Fruit fly (Drosophila melanogaster) whole organism, embryonic: Measurements from ENCODE around the gene Jupiter.
A peak's percentile ranks its signal among the peaks of the same experiment; 100 is the strongest.

Experiments used
- BtbVII ChIP-seq: fragments of 200-800 bp; sonication (Bioruptor generic); optimal IDR thresholded peaks from 3 replicates; lab custom pipeline; 2017; ENCODE audit warnings: missing biosample characterization, mild to moderate bottlenecking, missing genetic modification characterization
- CG10147 ChIP-seq: fragments of 200-800 bp; sonication (Bioruptor generic); optimal IDR thresholded peaks from 2 replicates; lab custom pipeline; 2019; ENCODE audit warnings: missing biosample characterization, mild to moderate bottlenecking, missing genetic modification characterization, moderate library complexity
- CG10209 ChIP-seq: fragments of 200-800 bp; sonication (Bioruptor generic); optimal IDR thresholded peaks from 3 replicates; lab custom pipeline; 2017; ENCODE audit warnings: missing biosample characterization, mild to moderate bottlenecking, missing genetic modification characterization, missing genetic modification reagents
- CG11723 ChIP-seq: fragments of 200-800 bp; sonication (Bioruptor generic); optimal IDR thresholded peaks from 2 replicates; lab custom pipeline; 2017; ENCODE audit warnings: missing biosample characterization, mild to moderate bottlenecking, missing genetic modification characterization
- CG12219 ChIP-seq: fragments of 200-800 bp; sonication (Bioruptor generic); optimal IDR thresholded peaks from 3 replicates; lab custom pipeline; 2018; ENCODE audit warnings: missing biosample characterization, mild to moderate bottlenecking, missing genetic modification characterization
- CG12391 ChIP-seq: fragments of 200-800 bp; sonication (Bioruptor generic); optimal IDR thresholded peaks from 3 replicates; lab custom pipeline; 2018; ENCODE audit warnings: missing biosample characterization, mild to moderate bottlenecking, missing genetic modification characterization, moderate library complexity
- CG13424 ChIP-seq: fragments of 200-800 bp; sonication (Bioruptor generic); optimal IDR thresholded peaks from 2 replicates; lab custom pipeline; 2019; ENCODE audit warnings: missing biosample characterization, mild to moderate bottlenecking, missing genetic modification characterization, moderate library complexity
- CG13894 ChIP-seq: fragments of 200-800 bp; sonication (Bioruptor generic); optimal IDR thresholded peaks from 3 replicates; lab custom pipeline; 2018; ENCODE audit warnings: missing biosample characterization, mild to moderate bottlenecking, missing genetic modification characterization, moderate library complexity
- CG2678 ChIP-seq: fragments of 200-800 bp; sonication (Bioruptor generic); optimal IDR thresholded peaks from 3 replicates; lab custom pipeline; 2019; ENCODE audit warnings: missing biosample characterization, mild to moderate bottlenecking, missing genetic modification characterization, moderate library complexity
- CG3281 ChIP-seq: fragments of 200-800 bp; sonication (Bioruptor generic); optimal IDR thresholded peaks from 3 replicates; lab custom pipeline; 2017; ENCODE audit warnings: missing biosample characterization, mild to moderate bottlenecking, missing genetic modification characterization
- CG33557 ChIP-seq: fragments of 200-800 bp; sonication (Bioruptor generic); optimal IDR thresholded peaks from 2 replicates; lab custom pipeline; 2019; ENCODE audit warnings: missing biosample characterization, mild to moderate bottlenecking, missing genetic modification characterization, moderate library complexity
- CG6175 ChIP-seq: fragments of 200-800 bp; sonication (Bioruptor generic); IDR thresholded peaks from 3 replicates; pipeline ENCODE4 v1.3.6; 2022; ENCODE audit warnings: missing biosample characterization, missing genetic modification characterization
- CG6683 ChIP-seq: fragments of 200-800 bp; sonication (Bioruptor generic); optimal IDR thresholded peaks from 2 replicates; lab custom pipeline; 2017; ENCODE audit warnings: missing biosample characterization, mild to moderate bottlenecking, missing genetic modification characterization, missing genetic modification reagents
- CG7987 ChIP-seq: fragments of 200-800 bp; sonication (Bioruptor generic); optimal IDR thresholded peaks from 2 replicates; lab custom pipeline; 2018; ENCODE audit warnings: missing biosample characterization, mild to moderate bottlenecking, missing genetic modification characterization, moderate library complexity
- CG9609 ChIP-seq: fragments of 200-800 bp; sonication (Bioruptor generic); optimal IDR thresholded peaks from 3 replicates; lab custom pipeline; 2016; ENCODE audit warnings: missing biosample characterization, missing genetic modification characterization
- CkIIα-i1 ChIP-seq: fragments of 200-800 bp; sonication (Bioruptor generic); IDR thresholded peaks from 2 replicates; pipeline ENCODE4 v1.3.6; 2022; ENCODE audit warnings: missing biosample characterization, missing genetic modification characterization
- Doc2 ChIP-seq: fragments of 200-800 bp; sonication (Bioruptor generic); IDR thresholded peaks from 2 replicates; pipeline ENCODE4 v1.3.6; 2022; ENCODE audit warnings: missing biosample characterization, missing genetic modification characterization
- E2f2 ChIP-seq: fragments of 200-800 bp; sonication (Bioruptor generic); IDR thresholded peaks from 2 replicates; pipeline ENCODE4 v1.3.6; 2022; ENCODE audit warnings: missing biosample characterization, missing genetic modification characterization
- H15 ChIP-seq: fragments of 200-800 bp; sonication (Bioruptor generic); IDR thresholded peaks from 3 replicates; pipeline ENCODE4 v1.3.6; 2022; ENCODE audit warnings: missing biosample characterization, missing genetic modification characterization
- Jarid2 ChIP-seq: fragments of 200-800 bp; sonication (Bioruptor generic); optimal IDR thresholded peaks from 3 replicates; lab custom pipeline; 2017; ENCODE audit warnings: mild to moderate bottlenecking, missing biosample characterization, missing genetic modification reagents, missing genetic modification characterization
- NFAT ChIP-seq: fragments of 200-800 bp; sonication (Bioruptor generic); IDR thresholded peaks from 2 replicates; pipeline ENCODE4 v1.3.6; 2022; ENCODE audit warnings: missing biosample characterization, missing genetic modification characterization
- Nf-YC ChIP-seq: fragments of 200-800 bp; optimal IDR thresholded peaks from 3 replicates; lab custom pipeline; 2019; ENCODE audit warnings: missing biosample characterization, mild to moderate bottlenecking, missing genetic modification characterization, moderate library complexity
- Optix ChIP-seq: fragments of 200-800 bp; sonication (Bioruptor generic); IDR thresholded peaks from 3 replicates; pipeline ENCODE4 v1.3.6; 2022; ENCODE audit warnings: missing biosample characterization, missing genetic modification characterization
- Pdp1 ChIP-seq, 2 experiments: fragments of 200-800 bp; sonication (Bioruptor generic); optimal IDR thresholded peaks; 3 replicates each; lab custom pipeline; 2016; ENCODE audit warnings: missing biosample characterization in 2 of 2, missing genetic modification characterization in 2 of 2, mild to moderate bottlenecking in 1 of 2, moderate library complexity in 1 of 2
- Rfx ChIP-seq: fragments of 200-800 bp; sonication (Bioruptor generic); IDR thresholded peaks from 2 replicates; pipeline ENCODE4 v1.3.6; 2022; ENCODE audit warnings: missing biosample characterization, missing genetic modification characterization
- Sry-δ ChIP-seq: fragments of 200-800 bp; sonication (Bioruptor generic); optimal IDR thresholded peaks from 2 replicates; lab custom pipeline; 2016; ENCODE audit warnings: missing biosample characterization, missing genetic modification characterization
- br ChIP-seq: fragments of >200 bp; optimal IDR thresholded peaks from 2 replicates; lab custom pipeline; 2017
- crol ChIP-seq: fragments of 200-800 bp; sonication (Bioruptor generic); IDR thresholded peaks from 2 replicates; pipeline ENCODE4 v1.3.6; 2022; ENCODE audit warnings: missing biosample characterization, missing genetic modification characterization
- dmrt99B ChIP-seq: fragments of 200-800 bp; sonication (Bioruptor generic); optimal IDR thresholded peaks from 2 replicates; lab custom pipeline; 2018; ENCODE audit warnings: missing biosample characterization, mild to moderate bottlenecking, missing genetic modification characterization, moderate library complexity
- dpn ChIP-seq, 2 experiments: fragments of 200-800 bp; sonication (Bioruptor generic); optimal IDR thresholded peaks; 3 replicates each; lab custom pipeline; 2016; ENCODE audit warnings: missing biosample characterization in 2 of 2, missing genetic modification characterization in 2 of 2
- emc ChIP-seq: fragments of 200-800 bp; sonication (Bioruptor generic); optimal IDR thresholded peaks from 2 replicates; lab custom pipeline; 2016; ENCODE audit warnings: missing biosample characterization, missing genetic modification characterization
- ems ChIP-seq: fragments of 200-800 bp; sonication (Bioruptor generic); optimal IDR thresholded peaks from 3 replicates; lab custom pipeline; 2016; ENCODE audit warnings: missing biosample characterization, missing genetic modification characterization
- exex ChIP-seq: fragments of 200-800 bp; sonication (Bioruptor generic); optimal IDR thresholded peaks from 4 replicates; lab custom pipeline; 2018; ENCODE audit warnings: missing biosample characterization, mild to moderate bottlenecking, missing genetic modification characterization, moderate library complexity
- gce ChIP-seq: fragments of 200-800 bp; sonication (Bioruptor generic); IDR thresholded peaks from 3 replicates; pipeline ENCODE4 v1.3.6; 2022; ENCODE audit warnings: missing biosample characterization, missing genetic modification characterization
- gsb ChIP-seq: fragments of 200-800 bp; sonication (Bioruptor generic); IDR thresholded peaks from 2 replicates; pipeline ENCODE4 v1.3.6; 2022; ENCODE audit warnings: missing biosample characterization, missing genetic modification characterization
- hbn ChIP-seq: fragments of 200-800 bp; sonication (Bioruptor generic); IDR thresholded peaks from 2 replicates; pipeline ENCODE4 v1.3.6; 2022; ENCODE audit warnings: missing biosample characterization, missing genetic modification characterization; ENCODE audit not compliant: partially characterized antibody
- kay ChIP-seq: fragments of 200-800 bp; sonication (Bioruptor generic); optimal IDR thresholded peaks from 2 replicates; lab custom pipeline; 2016; ENCODE audit warnings: missing biosample characterization, missing genetic modification characterization
- mirr ChIP-seq: fragments of 200-800 bp; sonication (Bioruptor generic); optimal IDR thresholded peaks from 3 replicates; lab custom pipeline; 2018; ENCODE audit warnings: missing biosample characterization, mild to moderate bottlenecking, missing genetic modification characterization
- pan ChIP-seq, 4 experiments: fragments of >200 bp in 3 of 4; fragments of 200-800 bp in 1 of 4; sonication (Bioruptor generic) in 1 of 4; optimal IDR thresholded peaks in 3 of 4; IDR thresholded peaks in 1 of 4; 2 replicates each; pipeline versions ENCODE4 v1.3.6 to Lab custom; 2017 to 2022; ENCODE audit warnings: missing biosample characterization in 2 of 4, missing genetic modification characterization in 2 of 4, mixed read lengths in 1 of 4
- peb ChIP-seq: fragments of 200-800 bp; sonication (Bioruptor generic); IDR thresholded peaks from 2 replicates; pipeline ENCODE4 v1.3.6; 2022; ENCODE audit warnings: missing biosample characterization, missing genetic modification characterization
- phol ChIP-seq: fragments of 200-800 bp; sonication (Bioruptor generic); optimal IDR thresholded peaks from 3 replicates; lab custom pipeline; 2018; ENCODE audit warnings: missing biosample characterization, mild to moderate bottlenecking, missing genetic modification characterization, moderate library complexity
- prd ChIP-seq, 3 experiments: fragments of >200 bp in 2 of 3; fragments of 200-800 bp in 1 of 3; sonication (Bioruptor generic) in 1 of 3; optimal IDR thresholded peaks in 2 of 3; IDR thresholded peaks in 1 of 3; 2 replicates in 2 of 3; 3 replicates in 1 of 3; pipeline versions ENCODE4 v1.3.6 to Lab custom; 2017 to 2022; ENCODE audit warnings: missing biosample characterization in 1 of 3, missing genetic modification characterization in 1 of 3
- rib ChIP-seq: fragments of 200-800 bp; sonication (Bioruptor generic); IDR thresholded peaks from 2 replicates; pipeline ENCODE4 v1.3.6; 2022; ENCODE audit warnings: missing biosample characterization, missing genetic modification characterization
- sima ChIP-seq: fragments of 200-800 bp; sonication (Bioruptor generic); optimal IDR thresholded peaks from 2 replicates; lab custom pipeline; 2016; ENCODE audit warnings: missing biosample characterization, missing genetic modification characterization

The Jupiter gene

DNA sequence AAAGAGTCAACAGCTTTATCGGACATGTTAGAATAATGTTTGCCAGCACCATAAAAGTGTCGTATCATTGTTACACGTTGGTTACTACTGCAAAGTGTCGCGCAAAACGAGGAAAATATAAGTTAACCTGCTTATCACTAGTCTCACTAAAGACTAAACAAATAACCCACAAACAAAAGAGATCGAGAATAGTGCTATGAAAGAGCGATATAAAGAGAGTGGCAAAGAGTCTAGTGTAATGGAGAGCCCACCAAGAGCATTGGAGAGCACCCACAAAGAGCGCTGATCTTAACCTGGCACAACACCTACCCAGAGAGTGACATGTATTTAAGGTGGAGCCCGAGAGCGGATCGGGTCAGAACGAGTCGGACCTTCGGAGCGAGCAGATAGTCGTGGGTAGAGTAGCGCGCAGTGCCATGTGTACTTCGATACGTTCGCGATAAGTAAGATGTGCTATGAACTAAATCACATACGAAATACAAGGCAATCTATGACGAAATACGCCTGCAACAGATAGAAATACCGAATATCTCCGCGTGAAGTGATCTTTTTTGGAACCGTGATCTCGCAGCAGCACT is 50.7 kb downstream of the Jupiter start, which contains the start of gene Mrp4 (continued):
- TF ChIP-seq CG6683 (GFP tag; lab: Kevin White, UChicago), result no peak
- TF ChIP-seq Jarid2 (GFP tag; lab: Kevin White, UChicago), result peak; percentile 96
- TF ChIP-seq phol (tag; lab: Kevin White, UChicago), result no peak
- TF ChIP-seq exex (tag; lab: Kevin White, UChicago), result peak; percentile 7
- TF ChIP-seq CG12219 (GFP tag; lab: Kevin White, UChicago), result peak; percentile 64
- TF ChIP-seq rib (GFP tag; lab: Robert Waterston, UW), result peak; percentile 65; the same call in 1 of the 2 replicates
- TF ChIP-seq emc (GFP tag; lab: Kevin White, UChicago), result no peak
- TF ChIP-seq CkIIα-i1, result no peak; the same call in 1 of the 2 replicates
- TF ChIP-seq NFAT (GFP tag; lab: Robert Waterston, UW), result peak; percentile 81
- TF ChIP-seq CG12391 (tag; lab: Kevin White, UChicago), result peak; percentile 29
- TF ChIP-seq CG10209, result peak; percentile 13
- TF ChIP-seq E2f2, result peak; percentile 31; the same call in 1 of the 2 replicates
- no peak for TF ChIP-seq crol
- no peak for TF ChIP-seq ems (GFP tag; lab: Kevin White, UChicago)
- peak; percentile 38 for TF ChIP-seq CG13424 (tag; lab: Kevin White, UChicago)
- no peak for TF ChIP-seq dmrt99B (tag; lab: Kevin White, UChicago)
- TF ChIP-seq pan (optimal IDR thresholded peaks at IDR 0.05; lab: Kevin White, UChicago), result no peak
- TF ChIP-seq pan (GFP tag; optimal IDR thresholded peaks at IDR 0.05 in 1 of 2, IDR thresholded peaks at IDR 0.05 in 1 of 2), result peak in 1 of 2 experiments; percentile 49
- TF ChIP-seq Doc2 (GFP tag; lab: Robert Waterston, UW), result no peak
- TF ChIP-seq CG2678 (tag; lab: Kevin White, UChicago), result peak; percentile 44
- TF ChIP-seq sima (GFP tag; lab: Kevin White, UChicago), result no peak
- TF ChIP-seq CG13894 (tag; lab: Kevin White, UChicago), result peak; percentile 29
- TF ChIP-seq gsb (GFP tag; lab: Robert Waterston, UW), result no peak; the same call in 1 of the 2 replicates
- no peak for TF ChIP-seq CG6175 (GFP tag; lab: Robert Waterston, UW)
- TF ChIP-seq CG33557 (GFP tag; lab: Kevin White, UChicago), result peak; percentile 8
- peak; percentile 23 for TF ChIP-seq CG11723 (GFP tag; lab: Kevin White, UChicago)
- peak in 1 of 2 experiments; percentile 56 for TF ChIP-seq Pdp1 (GFP tag; optimal IDR thresholded peaks at IDR 0.05; lab: Kevin White, UChicago)
- no peak for TF ChIP-seq CG7987 (GFP tag; lab: Kevin White, UChicago)
- TF ChIP-seq prd (optimal IDR thresholded peaks at IDR 0.05; lab: Kevin White, UChicago), result no peak
- TF ChIP-seq prd (GFP tag; IDR thresholded peaks at IDR 0.05; lab: Robert Waterston, UW), result no peak
- no peak for TF ChIP-seq CG9609 (GFP tag; lab: Kevin White, UChicago)
- no peak for TF ChIP-seq Sry-δ (GFP tag; lab: Kevin White, UChicago)
- no peak for TF ChIP-seq CG10147 (GFP tag; lab: Kevin White, UChicago)
- peak; percentile 74; the same call in 2 of the 3 replicates for TF ChIP-seq gce (GFP tag; lab: Robert Waterston, UW)
- no peak for TF ChIP-seq Optix (GFP tag; lab: Robert Waterston, UW)
- TF ChIP-seq br (lab: Kevin White, UChicago), result no peak
- peak; percentile 38 for TF ChIP-seq Nf-YC (tag; lab: Kevin White, UChicago)
- peak; percentile 37 for TF ChIP-seq CG3281 (GFP tag; lab: Kevin White, UChicago)
- no peak for TF ChIP-seq kay (GFP tag; lab: Kevin White, UChicago)
- no peak for TF ChIP-seq H15 (GFP tag; lab: Robert Waterston, UW)
- no peak for TF ChIP-seq dpn (GFP tag; optimal IDR thresholded peaks at IDR 0.05; lab: Kevin White, UChicago)
- TF ChIP-seq hbn (GFP tag; lab: Robert Waterston, UW), result peak; percentile 66; the same call in 1 of the 2 replicates
- peak; percentile 68 for TF ChIP-seq mirr (GFP tag; lab: Kevin White, UChicago)
- TF ChIP-seq BtbVII (GFP tag; lab: Kevin White, UChicago), result peak; percentile 82
- TF ChIP-seq Rfx, result peak; percentile 41; the same call in 1 of the 2 replicates
- TF ChIP-seq peb, result no peak
